Worm (Caenorhabditis elegans): ENCODE results near the gene F55B12.10.

DNA sequence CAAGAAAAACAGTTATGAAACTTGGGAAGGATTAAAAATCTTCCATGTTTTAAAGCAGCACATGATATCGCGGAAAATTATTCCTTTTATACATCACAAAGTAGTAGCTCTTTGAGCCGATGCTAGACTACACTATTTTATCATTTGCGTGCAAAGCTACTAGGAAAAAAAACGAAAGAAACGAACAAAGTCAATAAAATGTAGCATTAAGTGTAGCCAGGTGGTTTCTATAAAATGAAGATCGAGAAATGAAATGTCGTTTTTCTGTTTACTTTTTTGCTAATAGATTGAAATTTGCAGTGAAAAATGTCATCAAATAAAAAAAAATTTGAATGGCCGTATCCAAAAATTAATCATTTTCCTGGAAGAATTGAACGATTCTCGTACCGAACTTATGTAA lies 33.4 kb downstream of the F55B12.10 start, which contains the start of gene cpt-5:
- no peak for TF ChIP-seq unc-62 (GFP tag; optimal IDR thresholded peaks at IDR 0.05)
- TF ChIP-seq nhr-12 (tag; optimal IDR thresholded peaks at IDR 0.05) = no peak
- TF ChIP-seq ceh-83 (GFP tag; optimal IDR thresholded peaks at IDR 0.05) = no peak
- TF ChIP-seq ces-1 (GFP tag; optimal IDR thresholded peaks at IDR 0.05) = no peak
- TF ChIP-seq mep-1 (tag; optimal IDR thresholded peaks at IDR 0.05) = no peak
- TF ChIP-seq snpc-4 (tag; optimal IDR thresholded peaks at IDR 0.05) = no peak
- no peak for TF ChIP-seq mab-5 (tag; optimal IDR thresholded peaks at IDR 0.05)
- no peak for TF ChIP-seq ceh-39 (tag; optimal IDR thresholded peaks at IDR 0.05)
- no peak for TF ChIP-seq blmp-1 (tag; optimal IDR thresholded peaks at IDR 0.05)
- no peak for TF ChIP-seq unc-39 (tag; optimal IDR thresholded peaks at IDR 0.05)
- TF ChIP-seq nhr-28 (tag; optimal IDR thresholded peaks at IDR 0.05) = no peak
- no peak for TF ChIP-seq elt-3 (tag; optimal IDR thresholded peaks at IDR 0.05)

All from whole organism, mixed stage, embryonic.